Fruit fly (Drosophila melanogaster) S2 (cell line): Measurements from ENCODE around the gene CG33500.

ENCODE experiments used
- CG8478 ChIP-seq: fragments of >200 bp; optimal IDR thresholded peaks from 2 replicates; lab custom pipeline; 2018
- CTCF ChIP-seq, 2 experiments: fragments of >200 bp; optimal IDR thresholded peaks; 2 replicates each; lab custom pipeline; 2018

- no peak for TF ChIP-seq CG8478 (lab: Kevin White, UChicago)
- no peak for TF ChIP-seq CTCF (optimal IDR thresholded peaks at IDR 0.05; lab: Kevin White, UChicago)
Observed at dm6 chr3L:11466985-11467384, 41.5 kb upstream of the CG33500 start.
